Fruit fly (Drosophila melanogaster) whole organism, wandering third instar larva: ENCODE results near the gene TbCMF46.

Experiments
- CG32264 ChIP-seq: fragments of 200-800 bp; sonication (Bioruptor generic); optimal IDR thresholded peaks from 2 replicates; lab custom pipeline; 2016; ENCODE audit warnings: missing biosample characterization, missing genetic modification characterization
- Hr78 ChIP-seq: fragments of >200 bp; optimal IDR thresholded peaks from 2 replicates; lab custom pipeline; 2017; ENCODE audit warnings: missing biosample characterization, missing genetic modification characterization
- Hr83 ChIP-seq: fragments of 200-300 bp; sonication (Bioruptor generic); optimal IDR thresholded peaks from 2 replicates; lab custom pipeline; 2016; ENCODE audit warnings: missing biosample characterization, mild to moderate bottlenecking, missing genetic modification characterization, moderate library complexity; ENCODE audit not compliant: poor library complexity, severe bottlenecking
- Jra ChIP-seq: sonication (Bioruptor generic); optimal IDR thresholded peaks from 2 replicates; lab custom pipeline; 2016; ENCODE audit warnings: missing biosample characterization, missing genetic modification characterization
- OdsH ChIP-seq: fragments of 200-800 bp; sonication (Bioruptor generic); optimal IDR thresholded peaks from 2 replicates; lab custom pipeline; 2016; ENCODE audit warnings: missing biosample characterization, mild to moderate bottlenecking, missing genetic modification characterization
- dsf ChIP-seq: sonication (Bioruptor generic); optimal IDR thresholded peaks from 2 replicates; lab custom pipeline; 2016; ENCODE audit warnings: missing biosample characterization, missing genetic modification characterization, borderline replicate concordance
- h ChIP-seq: fragments of 200-800 bp; sonication (Bioruptor generic); optimal IDR thresholded peaks from 3 replicates; lab custom pipeline; 2016; ENCODE audit warnings: missing biosample characterization, mild to moderate bottlenecking, missing genetic modification characterization
- lola ChIP-seq: fragments of >200 bp; optimal IDR thresholded peaks from 2 replicates; lab custom pipeline; 2017; ENCODE audit warnings: missing biosample characterization, missing genetic modification characterization
- pan ChIP-seq: fragments of >200 bp; optimal IDR thresholded peaks from 2 replicates; lab custom pipeline; 2017
- tai ChIP-seq: sonication (Bioruptor generic); optimal IDR thresholded peaks from 2 replicates; lab custom pipeline; 2016; ENCODE audit warnings: missing biosample characterization, missing genetic modification characterization

- TF ChIP-seq Hr83 (GFP tag; lab: Kevin White, UChicago) (no peak), Hr78 (GFP tag; lab: Kevin White, UChicago) (no peak), pan (lab: Kevin White, UChicago) (no peak), OdsH (no peak), tai (GFP tag; lab: Kevin White, UChicago) (no peak), lola (GFP tag; lab: Kevin White, UChicago) (no peak), Jra (GFP tag; lab: Kevin White, UChicago) (no peak), CG32264 (no peak), h (no peak), dsf (no peak)
These were observed 30.0 kb upstream of the TbCMF46 start for dm6 chr2L:9954696-9955095.
